Fruit fly (Drosophila melanogaster) whole organism, adult: Measurements from ENCODE around the gene BBS8.
A peak's percentile ranks its signal among the peaks of the same experiment; 100 is the strongest.

Experiments
- CG11617 ChIP-seq: fragments of 200-800 bp; sonication (Bioruptor generic); optimal IDR thresholded peaks from 2 replicates; lab custom pipeline; 2017; ENCODE audit warnings: mild to moderate bottlenecking, missing biosample characterization, missing genetic modification reagents, missing genetic modification characterization
- CG12768 ChIP-seq: fragments of 200-800 bp; sonication (Bioruptor generic); optimal IDR thresholded peaks from 2 replicates; lab custom pipeline; 2017; ENCODE audit warnings: missing biosample characterization, missing genetic modification characterization, mild to moderate bottlenecking, moderate library complexity, missing genetic modification reagents
- CG14711 ChIP-seq: fragments of 200-800 bp; sonication (Bioruptor generic); optimal IDR thresholded peaks from 2 replicates; lab custom pipeline; 2018; ENCODE audit warnings: missing biosample characterization, mild to moderate bottlenecking, missing genetic modification characterization, moderate library complexity
- CG1620 ChIP-seq: fragments of 200-800 bp; sonication (Bioruptor generic); optimal IDR thresholded peaks from 2 replicates; lab custom pipeline; 2016; ENCODE audit warnings: missing biosample characterization, missing genetic modification characterization
- CG33017 ChIP-seq: fragments of 200-800 bp; sonication (Bioruptor generic); optimal IDR thresholded peaks from 2 replicates; lab custom pipeline; 2018; ENCODE audit warnings: missing biosample characterization, mild to moderate bottlenecking, missing genetic modification characterization, moderate library complexity
- CG5204 ChIP-seq: fragments of 200-800 bp; sonication (Bioruptor generic); optimal IDR thresholded peaks from 2 replicates; lab custom pipeline; 2016; ENCODE audit warnings: missing biosample characterization, missing genetic modification characterization
- CG7045 ChIP-seq: fragments of 200-800 bp; sonication (Bioruptor generic); optimal IDR thresholded peaks from 2 replicates; lab custom pipeline; 2017; ENCODE audit warnings: missing biosample characterization, mild to moderate bottlenecking, missing genetic modification characterization
- CG7101 ChIP-seq: fragments of 200-800 bp; sonication (Bioruptor generic); optimal IDR thresholded peaks from 2 replicates; lab custom pipeline; 2018; ENCODE audit warnings: missing biosample characterization, mild to moderate bottlenecking, missing genetic modification characterization, moderate library complexity
- Clk ChIP-seq: fragments of 200-800 bp; sonication (Bioruptor generic); optimal IDR thresholded peaks from 2 replicates; lab custom pipeline; 2017; ENCODE audit warnings: missing biosample characterization, missing genetic modification characterization
- Crg-1 ChIP-seq: fragments of 200-800 bp; sonication (Bioruptor generic); optimal IDR thresholded peaks from 2 replicates; lab custom pipeline; 2016; ENCODE audit warnings: missing biosample characterization, missing genetic modification characterization
- Hr96 ChIP-seq: fragments of 200-800 bp; sonication (Bioruptor generic); optimal IDR thresholded peaks from 2 replicates; lab custom pipeline; 2016; ENCODE audit warnings: missing biosample characterization, missing genetic modification characterization
- Mnt ChIP-seq: fragments of 200-800 bp; sonication (Bioruptor generic); optimal IDR thresholded peaks from 2 replicates; lab custom pipeline; 2016; ENCODE audit warnings: missing biosample characterization, mild to moderate bottlenecking, missing genetic modification characterization
- bab1 ChIP-seq: fragments of 200-800 bp; sonication (Bioruptor generic); optimal IDR thresholded peaks from 3 replicates; lab custom pipeline; 2019; ENCODE audit warnings: missing biosample characterization, mild to moderate bottlenecking, missing genetic modification characterization, moderate library complexity
- cic ChIP-seq: fragments of 200-800 bp; sonication (Bioruptor generic); optimal IDR thresholded peaks from 2 replicates; lab custom pipeline; 2017; ENCODE audit warnings: missing biosample characterization, mild to moderate bottlenecking, missing genetic modification characterization, moderate library complexity
- cnc ChIP-seq, 2 experiments: fragments of >200 bp; optimal IDR thresholded peaks; 2 replicates each; lab custom pipeline; 2017
- kay ChIP-seq: fragments of 200-800 bp; sonication (Bioruptor generic); peaks from one replicate; lab custom pipeline; 2016; ENCODE audit warnings: missing biosample characterization, missing genetic modification characterization, borderline replicate concordance
- ovo ChIP-seq: fragments of 200-800 bp; sonication (Bioruptor generic); optimal IDR thresholded peaks from 2 replicates; lab custom pipeline; 2016; ENCODE audit warnings: missing biosample characterization, missing genetic modification characterization
- pad ChIP-seq: fragments of 200-800 bp; sonication (Bioruptor generic); optimal IDR thresholded peaks from 3 replicates; lab custom pipeline; 2017; ENCODE audit warnings: missing biosample characterization, missing genetic modification characterization, mild to moderate bottlenecking, moderate library complexity, missing genetic modification reagents
- tj ChIP-seq: fragments of 200-800 bp; sonication (Bioruptor generic); optimal IDR thresholded peaks from 3 replicates; lab custom pipeline; 2017; ENCODE audit warnings: missing biosample characterization, mild to moderate bottlenecking, missing genetic modification characterization, moderate library complexity
- toe ChIP-seq: fragments of 200-800 bp; sonication (Bioruptor generic); optimal IDR thresholded peaks from 2 replicates; lab custom pipeline; 2016; ENCODE audit warnings: missing biosample characterization, missing genetic modification characterization

Gene BBS8

DNA sequence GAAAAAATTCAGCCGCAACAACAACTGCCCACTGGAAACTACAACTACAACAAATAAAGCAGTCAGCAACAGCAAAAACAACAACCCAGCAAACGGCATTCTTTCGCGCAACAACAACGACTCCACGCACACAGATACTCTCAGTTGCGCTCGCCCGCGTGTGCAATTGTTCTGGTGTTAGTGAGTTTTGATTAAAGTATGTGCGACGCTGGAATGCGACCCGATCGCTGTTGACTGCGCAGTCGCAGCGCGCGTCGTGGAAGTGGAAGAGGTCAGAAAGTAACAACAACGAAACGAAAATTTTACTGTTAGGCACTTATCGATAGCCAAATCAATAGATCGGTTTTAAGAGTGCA, 8.9 kb downstream of the BBS8 start:
- TF ChIP-seq CG1620 (no peak), CG11617 (GFP tag; lab: Kevin White, UChicago) (no peak), toe (GFP tag; lab: Kevin White, UChicago) (no peak), pad (GFP tag; lab: Kevin White, UChicago) (no peak), CG14711 (tag; lab: Kevin White, UChicago) (no peak), Clk (GFP tag; lab: Kevin White, UChicago) (no peak), Mnt (GFP tag; lab: Kevin White, UChicago) (no peak), cic (GFP tag; lab: Kevin White, UChicago) (no peak), CG33017 (tag; lab: Kevin White, UChicago) (no peak), kay (GFP tag; lab: Kevin White, UChicago) (no peak), ovo (GFP tag; lab: Kevin White, UChicago) (no peak), CG7045 (GFP tag; lab: Kevin White, UChicago) (no peak), CG12768 (GFP tag; lab: Kevin White, UChicago) (no peak), Crg-1 (GFP tag; lab: Kevin White, UChicago) (no peak), cnc (optimal IDR thresholded peaks at IDR 0.05; lab: Kevin White, UChicago) (no peak), Hr96 (GFP tag; lab: Kevin White, UChicago) (no peak), CG7101 (tag; lab: Kevin White, UChicago) (no peak), CG5204 (GFP tag; lab: Kevin White, UChicago) (no peak)

DNA sequence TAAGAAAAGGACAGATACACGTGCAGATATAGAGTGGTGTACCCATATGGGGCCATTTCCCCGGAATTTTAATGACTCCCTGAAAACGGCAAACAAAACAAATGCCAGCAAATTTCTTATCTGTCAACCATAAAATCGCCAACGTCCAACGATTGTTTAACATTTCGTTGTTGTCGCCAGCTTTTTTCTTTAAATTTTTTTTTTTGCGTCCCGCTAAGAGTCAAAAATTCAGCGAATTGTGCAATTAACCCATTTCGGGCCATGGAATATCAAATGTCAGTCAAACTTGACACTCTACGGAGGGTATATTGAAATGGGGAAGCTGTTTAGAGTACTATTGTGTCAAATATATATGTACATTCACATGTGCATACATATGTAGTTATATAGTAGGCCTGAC, 9.4 kb downstream of the BBS8 start:
- TF ChIP-seq Clk (GFP tag; lab: Kevin White, UChicago) (no peak), ovo (GFP tag; lab: Kevin White, UChicago) (no peak), Mnt (GFP tag; lab: Kevin White, UChicago) (no peak), bab1 (GFP tag; lab: Kevin White, UChicago) (peak; percentile 1), CG11617 (GFP tag; lab: Kevin White, UChicago) (no peak), pad (GFP tag; lab: Kevin White, UChicago) (no peak), tj (GFP tag; lab: Kevin White, UChicago) (peak; percentile 92), Crg-1 (GFP tag; lab: Kevin White, UChicago) (no peak)

DNA sequence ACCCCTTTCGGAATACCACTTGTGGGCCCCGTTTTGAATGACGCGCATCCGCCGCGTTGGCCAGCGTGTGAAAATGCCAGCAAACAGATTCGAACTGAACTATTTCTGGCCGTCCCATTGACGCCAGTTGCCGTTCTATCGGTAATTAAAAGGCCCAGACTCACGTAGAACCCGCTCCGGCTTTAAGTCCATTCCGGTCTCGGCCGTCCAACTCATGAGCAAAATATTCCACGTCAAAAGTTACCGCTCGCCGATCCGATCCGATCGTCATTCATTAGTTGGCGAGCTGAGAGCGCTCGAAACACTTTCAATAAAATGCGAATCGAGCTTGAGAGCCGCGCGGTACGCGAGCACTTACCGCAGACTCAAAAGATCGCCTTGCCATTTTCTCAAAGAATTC, 11.8 kb downstream of the BBS8 start:
- peak; percentile 41 for TF ChIP-seq kay (GFP tag; lab: Kevin White, UChicago)
- peak; percentile 43 for TF ChIP-seq cic (GFP tag; lab: Kevin White, UChicago)
- TF ChIP-seq pad (GFP tag; lab: Kevin White, UChicago): no peak
- no peak for TF ChIP-seq CG5204 (GFP tag; lab: Kevin White, UChicago)

DNA sequence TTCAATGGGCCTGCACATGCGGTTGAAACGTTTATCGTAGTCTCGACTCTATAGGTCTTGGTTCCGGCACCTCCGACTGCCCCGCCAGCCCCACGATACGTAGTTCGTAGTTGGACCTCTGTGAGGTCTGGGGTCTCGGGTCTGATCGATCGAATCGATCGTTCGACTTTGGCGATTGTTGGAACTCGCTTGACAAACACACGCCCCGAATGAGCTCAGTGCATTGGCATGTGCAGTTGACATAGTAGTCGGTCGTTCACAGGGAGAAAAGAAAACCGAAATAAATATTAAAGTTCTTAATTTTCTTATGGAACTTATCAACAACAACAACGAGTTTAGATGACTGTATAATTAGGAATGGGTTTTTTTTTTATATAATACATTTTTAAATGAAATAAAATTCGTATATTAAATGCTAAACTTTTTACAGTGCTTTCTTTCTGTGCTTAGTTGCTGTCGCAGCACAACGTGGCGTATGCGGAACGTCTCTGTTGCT, 12.7 kb downstream of the BBS8 start:
- TF ChIP-seq toe (GFP tag; lab: Kevin White, UChicago): peak; percentile 49
- peak; percentile 64 for TF ChIP-seq Hr96 (GFP tag; lab: Kevin White, UChicago)
- TF ChIP-seq CG7045 (GFP tag; lab: Kevin White, UChicago): peak; percentile 87
- peak; percentile 94 for TF ChIP-seq CG7101 (tag; lab: Kevin White, UChicago)
- peak; percentile 74 for TF ChIP-seq Mnt (GFP tag; lab: Kevin White, UChicago)
- peak; percentile 59 for TF ChIP-seq ovo (GFP tag; lab: Kevin White, UChicago)
- TF ChIP-seq tj (GFP tag; lab: Kevin White, UChicago): peak; percentile 99
- no peak for TF ChIP-seq cnc (optimal IDR thresholded peaks at IDR 0.05; lab: Kevin White, UChicago)
- TF ChIP-seq kay (GFP tag; lab: Kevin White, UChicago): peak; percentile 89
- peak; percentile 76 for TF ChIP-seq CG5204 (GFP tag; lab: Kevin White, UChicago)
- TF ChIP-seq CG14711 (tag; lab: Kevin White, UChicago): peak; percentile 92
- TF ChIP-seq CG11617 (GFP tag; lab: Kevin White, UChicago): peak; percentile 91
- TF ChIP-seq Clk (GFP tag; lab: Kevin White, UChicago): peak; percentile 41
- TF ChIP-seq CG33017 (tag; lab: Kevin White, UChicago): peak; percentile 94
- peak; percentile 86 for TF ChIP-seq cic (GFP tag; lab: Kevin White, UChicago)
- peak; percentile 93 for TF ChIP-seq bab1 (GFP tag; lab: Kevin White, UChicago)
- peak; percentile 74 for TF ChIP-seq Crg-1 (GFP tag; lab: Kevin White, UChicago)
- TF ChIP-seq CG1620: peak; percentile 77
- peak; percentile 97 for TF ChIP-seq CG12768 (GFP tag; lab: Kevin White, UChicago)
- TF ChIP-seq pad (GFP tag; lab: Kevin White, UChicago): peak; percentile 78

DNA sequence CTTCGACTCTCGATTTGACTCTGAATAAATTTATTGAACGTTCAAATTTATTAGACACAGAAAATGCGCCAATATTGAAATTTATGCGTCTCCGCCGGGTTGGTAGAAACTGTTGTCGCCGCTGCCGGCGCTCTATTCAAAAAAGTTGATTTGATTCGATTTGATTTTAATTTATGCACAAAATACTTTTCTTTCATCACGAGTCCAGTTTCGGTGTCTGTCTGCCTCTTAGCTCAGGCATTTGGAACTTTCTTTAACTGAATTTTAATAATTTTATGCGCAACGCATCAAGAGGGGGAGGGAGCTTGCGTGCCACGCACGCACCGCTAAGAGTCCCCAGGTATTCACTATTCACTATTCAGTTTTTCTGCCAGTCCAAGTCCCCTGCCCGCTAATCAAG, 14.8 kb downstream of the BBS8 start:
- no peak for TF ChIP-seq CG14711 (tag; lab: Kevin White, UChicago)
- no peak for TF ChIP-seq Clk (GFP tag; lab: Kevin White, UChicago)
- no peak for TF ChIP-seq ovo (GFP tag; lab: Kevin White, UChicago)
- TF ChIP-seq toe (GFP tag; lab: Kevin White, UChicago): no peak
- no peak for TF ChIP-seq CG1620
- TF ChIP-seq Mnt (GFP tag; lab: Kevin White, UChicago): no peak
- no peak for TF ChIP-seq CG33017 (tag; lab: Kevin White, UChicago)
- no peak for TF ChIP-seq kay (GFP tag; lab: Kevin White, UChicago)
- TF ChIP-seq pad (GFP tag; lab: Kevin White, UChicago): no peak
- no peak for TF ChIP-seq CG7045 (GFP tag; lab: Kevin White, UChicago)

DNA sequence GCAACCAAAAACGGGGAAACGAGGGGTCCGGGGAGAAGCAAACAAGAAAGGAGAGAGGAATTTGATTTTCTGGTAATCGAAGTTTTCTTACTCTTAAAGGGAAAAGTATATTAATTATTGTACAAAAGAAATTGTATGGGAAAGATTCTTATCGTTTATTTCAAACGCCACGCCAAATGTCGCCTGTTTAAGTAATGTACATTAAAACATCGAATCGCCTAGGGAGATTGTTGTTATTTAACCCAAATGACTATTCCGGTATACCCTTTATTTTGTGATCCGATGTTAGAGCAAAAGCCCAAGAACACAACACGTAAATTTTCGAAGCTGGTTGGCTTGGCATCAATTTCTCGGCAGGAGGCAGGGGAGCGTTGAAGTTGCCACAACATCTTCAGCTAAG, 16.7 kb downstream of the BBS8 start:
- TF ChIP-seq bab1 (GFP tag; lab: Kevin White, UChicago) (no peak), Hr96 (GFP tag; lab: Kevin White, UChicago) (no peak), CG5204 (GFP tag; lab: Kevin White, UChicago) (no peak), CG14711 (tag; lab: Kevin White, UChicago) (no peak), CG1620 (no peak), tj (GFP tag; lab: Kevin White, UChicago) (no peak), CG12768 (GFP tag; lab: Kevin White, UChicago) (no peak), Clk (GFP tag; lab: Kevin White, UChicago) (no peak), toe (GFP tag; lab: Kevin White, UChicago) (no peak)
